Worm (Caenorhabditis elegans) whole organism, L2 larva: ENCODE data around the gene F45D3.3.

Source experiments
- ceh-16 ChIP-seq: fragments of 150-350 bp; optimal IDR thresholded peaks from 2 replicates; lab custom pipeline; 2014; ENCODE audit warnings: missing biosample characterization, missing genetic modification characterization
- unc-39 ChIP-seq: fragments of 150-350 bp; optimal IDR thresholded peaks from 2 replicates; lab custom pipeline; 2014; ENCODE audit warnings: missing biosample characterization, missing genetic modification characterization
- ztf-11 ChIP-seq: sonication (generic microtip); optimal IDR thresholded peaks from 2 replicates; lab custom pipeline; 2017; ENCODE audit warnings: missing biosample characterization, missing genetic modification characterization

- TF ChIP-seq ceh-16 (tag; lab: Kevin White, UChicago) = no peak
- no peak for TF ChIP-seq unc-39 (tag; lab: Kevin White, UChicago)
- no peak for TF ChIP-seq ztf-11 (tag; lab: Kevin White, UChicago)
Measured at ce11 chrV:12554172-12555031, 4.2 kb upstream of the F45D3.3 start.
